Worm (Caenorhabditis elegans) whole organism, L4 larva: Measurements from ENCODE around the gene nucl-1.
A peak's percentile ranks its signal among the peaks of the same experiment; 100 is the strongest.

ENCODE experiments used
- D1046.2 ChIP-seq: fragments of 200-800 bp; sonication (Bioruptor generic); IDR thresholded peaks from 2 replicates; pipeline ENCODE4 v1.3.6; 2022; ENCODE audit warnings: missing genetic modification characterization, missing compliant biosample characterization
- F10B5.3 ChIP-seq: sonication (generic microtip); optimal IDR thresholded peaks from 2 replicates; lab custom pipeline; 2016; ENCODE audit warnings: mild to moderate bottlenecking, missing genetic modification characterization, missing compliant biosample characterization
- T20F7.1 ChIP-seq: fragments of 200-800 bp; sonication (Bioruptor generic); optimal IDR thresholded peaks from 2 replicates; lab custom pipeline; 2018; ENCODE audit warnings: mild to moderate bottlenecking, missing genetic modification characterization, missing compliant biosample characterization
- T26A8.4 ChIP-seq: fragments of 200-800 bp; sonication (Bioruptor generic); IDR thresholded peaks from 2 replicates; pipeline ENCODE4 v1.3.6; 2022; ENCODE audit warnings: missing genetic modification characterization, missing compliant biosample characterization
- Y105C5A.15 ChIP-seq: fragments of 200-800 bp; sonication (Bioruptor generic); IDR thresholded peaks from 2 replicates; pipeline ENCODE4 v1.3.6; 2022; ENCODE audit warnings: missing genetic modification characterization, missing compliant biosample characterization
- ama-1 ChIP-seq: fragments of 150-350 bp; optimal IDR thresholded peaks from 2 replicates; lab custom pipeline; 2014; ENCODE audit warnings: inconsistent platforms, mixed read lengths
- attf-4 ChIP-seq: sonication (generic microtip); optimal IDR thresholded peaks from 3 replicates; lab custom pipeline; 2017; ENCODE audit warnings: missing biosample characterization, missing genetic modification characterization
- ceh-20 ChIP-seq: fragments of 200-800 bp; sonication (Bioruptor generic); IDR thresholded peaks from 2 replicates; pipeline ENCODE4 v1.3.6; 2022; ENCODE audit warnings: missing genetic modification reagents, missing genetic modification characterization, missing compliant biosample characterization
- ceh-28 ChIP-seq: fragments of 150-350 bp; optimal IDR thresholded peaks from 2 replicates; lab custom pipeline; 2014; ENCODE audit warnings: missing biosample characterization, missing genetic modification reagents, missing genetic modification characterization
- ceh-32 ChIP-seq: sonication (generic microtip); optimal IDR thresholded peaks from 2 replicates; lab custom pipeline; 2016; ENCODE audit warnings: mild to moderate bottlenecking, missing genetic modification characterization, missing compliant biosample characterization; ENCODE audit not compliant: poor library complexity
- cey-2 ChIP-seq: sonication (generic microtip); optimal IDR thresholded peaks from 3 replicates; lab custom pipeline; 2017; ENCODE audit warnings: missing genetic modification characterization, mild to moderate bottlenecking, missing compliant biosample characterization, antibody characterized with exemption, borderline replicate concordance; ENCODE audit not compliant: insufficient read depth
- daf-16 ChIP-seq, 3 experiments: sonication (generic microtip); optimal IDR thresholded peaks; 2 replicates each; lab custom pipeline; 2016 to 2017; ENCODE audit warnings: missing genetic modification characterization in 3 of 3, missing genetic modification reagents in 3 of 3, mild to moderate bottlenecking in 2 of 3, missing compliant biosample characterization in 2 of 3, missing biosample characterization in 1 of 3, moderate library complexity in 1 of 3
- dpl-1 ChIP-seq: fragments of 150-350 bp; optimal IDR thresholded peaks from 2 replicates; lab custom pipeline; 2014; ENCODE audit warnings: missing biosample characterization, missing genetic modification reagents, missing genetic modification characterization
- dve-1 ChIP-seq: sonication (generic microtip); optimal IDR thresholded peaks from 2 replicates; lab custom pipeline; 2017; ENCODE audit warnings: antibody characterized with exemption, mild to moderate bottlenecking, missing genetic modification characterization, missing compliant biosample characterization; ENCODE audit not compliant: insufficient read depth
- hlh-11 ChIP-seq: fragments of 200-800 bp; sonication (Bioruptor generic); optimal IDR thresholded peaks from 2 replicates; lab custom pipeline; 2018; ENCODE audit warnings: mild to moderate bottlenecking, missing genetic modification characterization, missing compliant biosample characterization
- hlh-30 ChIP-seq: sonication (generic microtip); optimal IDR thresholded peaks from 2 replicates; lab custom pipeline; 2017; ENCODE audit warnings: antibody characterized with exemption, mild to moderate bottlenecking, missing genetic modification characterization, missing compliant biosample characterization; ENCODE audit not compliant: insufficient read depth
- lin-13 ChIP-seq: fragments of 150-350 bp; optimal IDR thresholded peaks from 2 replicates; lab custom pipeline; 2014; ENCODE audit warnings: missing biosample characterization, missing genetic modification reagents, missing genetic modification characterization
- lin-38 ChIP-seq: fragments of 200-800 bp; sonication (Bioruptor generic); IDR thresholded peaks from 2 replicates; pipeline ENCODE4 v1.3.6; 2022; ENCODE audit warnings: missing genetic modification reagents, missing genetic modification characterization, missing compliant biosample characterization
- lsy-2 ChIP-seq, 2 experiments: fragments of 150-350 bp in 1 of 2; sonication (generic microtip) in 1 of 2; optimal IDR thresholded peaks; 2 replicates each; lab custom pipeline; 2014 to 2017; ENCODE audit warnings: missing biosample characterization in 2 of 2, missing genetic modification characterization in 2 of 2
- mdl-1 ChIP-seq, 2 experiments: fragments of 150-350 bp in 1 of 2; sonication (generic microtip) in 1 of 2; optimal IDR thresholded peaks; 2 replicates each; lab custom pipeline; 2014 to 2017; ENCODE audit warnings: missing biosample characterization in 2 of 2, missing genetic modification characterization in 2 of 2
- mep-1 ChIP-seq: fragments of 150-350 bp; sonication (generic microtip); optimal IDR thresholded peaks from 3 replicates; lab custom pipeline; 2014; ENCODE audit warnings: missing biosample characterization, missing genetic modification characterization
- mes-2 ChIP-seq: sonication (generic microtip); optimal IDR thresholded peaks from 2 replicates; lab custom pipeline; 2016; ENCODE audit warnings: missing genotype, mild to moderate bottlenecking, missing genetic modification characterization, missing compliant biosample characterization; ENCODE audit not compliant: poor library complexity, severe bottlenecking
- mxl-3 ChIP-seq: fragments of 200-800 bp; sonication (Bioruptor generic); optimal IDR thresholded peaks from 2 replicates; lab custom pipeline; 2018; ENCODE audit warnings: mild to moderate bottlenecking, missing genetic modification characterization, missing compliant biosample characterization
- nhr-28 ChIP-seq: fragments of 150-350 bp; optimal IDR thresholded peaks from 2 replicates; lab custom pipeline; 2014; ENCODE audit warnings: missing biosample characterization, missing genetic modification characterization
- nhr-6 ChIP-seq: fragments of 150-350 bp; optimal IDR thresholded peaks from 2 replicates; lab custom pipeline; 2014; ENCODE audit warnings: missing biosample characterization, missing genetic modification characterization
- nhr-77 ChIP-seq: fragments of 150-350 bp; optimal IDR thresholded peaks from 2 replicates; lab custom pipeline; 2014; ENCODE audit warnings: missing biosample characterization, missing genetic modification characterization
- pha-4 ChIP-seq, 2 experiments: fragments of 150-350 bp in 1 of 2; fragments of 200-800 bp in 1 of 2; sonication (Bioruptor generic) in 1 of 2; IDR thresholded peaks in 1 of 2; optimal IDR thresholded peaks in 1 of 2; 2 replicates each; pipeline versions ENCODE4 v1.3.6 to Lab custom; 2014 to 2022; ENCODE audit warnings: missing genetic modification characterization in 2 of 2, missing genetic modification reagents in 2 of 2, missing biosample characterization in 1 of 2, missing compliant biosample characterization in 1 of 2
- rbr-2 ChIP-seq: sonication (generic microtip); optimal IDR thresholded peaks from 2 replicates; lab custom pipeline; 2016; ENCODE audit warnings: missing genotype, missing genetic modification characterization, missing compliant biosample characterization
- sdz-12 ChIP-seq: fragments of 200-800 bp; sonication (Bioruptor generic); optimal IDR thresholded peaks from 2 replicates; lab custom pipeline; 2018; ENCODE audit warnings: mild to moderate bottlenecking, missing genetic modification characterization, missing compliant biosample characterization
- tra-1 ChIP-seq: fragments of 200-800 bp; sonication (Bioruptor generic); IDR thresholded peaks from 2 replicates; pipeline ENCODE4 v1.3.6; 2022; ENCODE audit warnings: missing genetic modification reagents, missing genetic modification characterization, missing compliant biosample characterization
- unc-39 ChIP-seq: sonication (generic microtip); optimal IDR thresholded peaks from 2 replicates; lab custom pipeline; 2017; ENCODE audit warnings: missing biosample characterization, missing genetic modification characterization
- unc-62 ChIP-seq, 3 experiments: fragments of 150-350 bp in 1 of 3; sonication (generic microtip); optimal IDR thresholded peaks in 2 of 3; peaks in 1 of 3; 1 replicate in 1 of 3; 2 replicates in 2 of 3; lab custom pipeline; 2014 to 2017; ENCODE audit warnings: missing biosample characterization in 3 of 3, missing genetic modification characterization in 3 of 3, missing genetic modification reagents in 3 of 3, missing genotype in 1 of 3
- zfp-3 ChIP-seq: fragments of 200-800 bp; sonication (Bioruptor generic); conservative IDR thresholded peaks from 2 replicates; pipeline ENCODE4 v1.3.6; 2022; ENCODE audit warnings: missing genetic modification reagents, missing genetic modification characterization, missing compliant biosample characterization

The nucl-1 gene

ce11 chrIV:8294650-8295049, 5.3 kb upstream of the nucl-1 start, which contains the start of gene tbce-1:
Gene tbce-1 (plus strand): TSS chrIV:8294690.
- TF ChIP-seq zfp-3 (0 out of 2 replicates have a peak, but pooled peaks have one; percentile 62), T26A8.4 (GFP tag; lab: Robert Waterston, UW) (no peak)

ce11 chrIV:8291232-8291631, 1.9 kb upstream of the nucl-1 start, which contains the start of gene K07H8.2:
Gene K07H8.2 (plus strand): TSS chrIV:8291532.
- TF ChIP-seq D1046.2 (GFP tag; lab: Robert Waterston, UW) = no peak
- no peak for TF ChIP-seq attf-4
- TF ChIP-seq ceh-32 (tag; lab: Kevin White, UChicago) = no peak
- TF ChIP-seq unc-62 (GFP tag; optimal IDR thresholded peaks at IDR 0.05 in 1 of 2; lab: Kevin White, UChicago) = no peak
- TF ChIP-seq unc-62 (tag; optimal IDR thresholded peaks at IDR 0.05; lab: Kevin White, UChicago) = no peak
- TF ChIP-seq nhr-77 (tag; lab: Kevin White, UChicago) = no peak
- no peak for TF ChIP-seq sdz-12 (GFP tag; lab: Kevin White, UChicago)
- no peak for TF ChIP-seq tra-1 (GFP tag; lab: Robert Waterston, UW)
- TF ChIP-seq lin-13 = no peak
- TF ChIP-seq nhr-28 (tag; lab: Kevin White, UChicago) = no peak
- TF ChIP-seq cey-2 (tag; lab: Kevin White, UChicago) = no peak
- no peak for TF ChIP-seq F10B5.3 (tag; lab: Kevin White, UChicago)

ce11 chrIV:8289580-8290323, 422 bp upstream of the nucl-1 start, which contains the start of gene daf-31:
Gene daf-31 (plus strand): TSS chrIV:8290273.
- TF ChIP-seq T20F7.1 (GFP tag; lab: Kevin White, UChicago) (peak; percentile 26), unc-39 (tag; lab: Kevin White, UChicago) (no peak), dve-1 (peak; percentile 36), mep-1 (peak; percentile 60), mes-2 (tag; lab: Kevin White, UChicago) (peak; percentile 77), hlh-11 (tag; lab: Kevin White, UChicago) (peak; percentile 0), Y105C5A.15 (no peak), lin-38 (GFP tag; lab: Robert Waterston, UW) (peak; percentile 50), hlh-30 (tag; lab: Kevin White, UChicago) (peak; percentile 23), zfp-3 (no peak), ama-1 (peak; percentile 7), dpl-1 (GFP tag; lab: Kevin White, UChicago) (peak; percentile 57), nhr-6 (peak; percentile 56), rbr-2 (tag; lab: Kevin White, UChicago) (peak; percentile 36), pha-4 (GFP tag; IDR thresholded peaks at IDR 0.05; lab: Robert Waterston, UW) (no peak), pha-4 (tag; optimal IDR thresholded peaks at IDR 0.05; lab: Kevin White, UChicago) (peak; percentile 39), ceh-28 (tag; lab: Kevin White, UChicago) (peak; percentile 4), lin-13 (peak; percentile 24), ceh-20 (GFP tag; lab: Robert Waterston, UW) (no peak), mdl-1 (tag; optimal IDR thresholded peaks at IDR 0.05; lab: Kevin White, UChicago) (peak in 1 of 2 experiments; percentile 17), lsy-2 (tag; optimal IDR thresholded peaks at IDR 0.05; lab: Kevin White, UChicago) (peak in 1 of 2 experiments; percentile 75), daf-16 (GFP tag; optimal IDR thresholded peaks at IDR 0.05; lab: Kevin White, UChicago) (no peak), daf-16 (tag; optimal IDR thresholded peaks at IDR 0.05; lab: Kevin White, UChicago) (peak; percentile 50), nhr-28 (tag; lab: Kevin White, UChicago) (peak; percentile 3), mxl-3 (GFP tag; lab: Kevin White, UChicago) (no peak)
- TF ChIP-seq, all 104 proteins: peak for 18
